Fruit fly (Drosophila melanogaster): ENCODE data around the gene ergic53.

Gene ergic53

dm6 chr3L:8557018-8557417, 22.2 kb downstream of the ergic53 start:
- TF ChIP-seq CG8478 (optimal IDR thresholded peaks at IDR 0.05) (no peak), CTCF (optimal IDR thresholded peaks at IDR 0.05) (no peak)

dm6 chr3L:8559754-8560328, 25.1 kb downstream of the ergic53 start:
- TF ChIP-seq CG8478 (optimal IDR thresholded peaks at IDR 0.05) = no peak
- no peak for TF ChIP-seq CTCF (optimal IDR thresholded peaks at IDR 0.05)

- TF ChIP-seq CG8478 (optimal IDR thresholded peaks at IDR 0.05) = no peak
These were observed 25.9 kb downstream of the ergic53 start for dm6 chr3L:8560637-8561036.

dm6 chr3L:8575844-8576842, 41.4 kb downstream of the ergic53 start, which contains the start of the genes CG6638 and CG43078:
Gene CG6638 (minus strand): TSS chr3L:8576078.
Gene CG43078 (plus strand): TSS chr3L:8576808.
- no peak for TF ChIP-seq CG8478 (optimal IDR thresholded peaks at IDR 0.05)

- TF ChIP-seq CG8478 (optimal IDR thresholded peaks at IDR 0.05) = no peak
- no peak for TF ChIP-seq CTCF (optimal IDR thresholded peaks at IDR 0.05)
These were observed 43.7 kb downstream of the ergic53 start for dm6 chr3L:8578470-8578869.

dm6 chr3L:8579513-8579912, 44.7 kb downstream of the ergic53 start:
- TF ChIP-seq CTCF (optimal IDR thresholded peaks at IDR 0.05) (no peak), CG8478 (optimal IDR thresholded peaks at IDR 0.05) (no peak)

- TF ChIP-seq CG8478 (optimal IDR thresholded peaks at IDR 0.05) (no peak), CTCF (optimal IDR thresholded peaks at IDR 0.05) (no peak)
These were observed 46.0 kb downstream of the ergic53 start for dm6 chr3L:8580780-8581179.

- TF ChIP-seq CG8478 (optimal IDR thresholded peaks at IDR 0.05) (no peak), CTCF (optimal IDR thresholded peaks at IDR 0.05) (no peak)
These were observed 47.4 kb downstream of the ergic53 start for dm6 chr3L:8582105-8582707.

dm6 chr3L:8584086-8584485, 49.3 kb downstream of the ergic53 start:
- TF ChIP-seq CTCF (optimal IDR thresholded peaks at IDR 0.05) = no peak
- TF ChIP-seq CG8478 (optimal IDR thresholded peaks at IDR 0.05) = no peak

Measured in S2 (cell line).